Worm (Caenorhabditis elegans) whole organism, L2 larva: Measurements from ENCODE around the gene C01G6.9.
A peak's percentile ranks its signal among the peaks of the same experiment; 100 is the strongest.

ENCODE experiments used
- C34F6.9 ChIP-seq: fragments of 150-350 bp; optimal IDR thresholded peaks from 2 replicates; lab custom pipeline; 2014; ENCODE audit warnings: missing biosample characterization, missing genetic modification characterization
- F13H6.1 ChIP-seq: sonication (generic microtip); optimal IDR thresholded peaks from 2 replicates; lab custom pipeline; 2016; ENCODE audit warnings: missing genetic modification characterization, missing compliant biosample characterization
- R02D3.7 ChIP-seq: fragments of 150-350 bp; optimal IDR thresholded peaks from 2 replicates; lab custom pipeline; 2014; ENCODE audit warnings: missing biosample characterization, missing genetic modification characterization
- Y55F3AM.14 ChIP-seq: fragments of 200-800 bp; sonication (Bioruptor generic); optimal IDR thresholded peaks from 2 replicates; lab custom pipeline; 2018; ENCODE audit warnings: mild to moderate bottlenecking, missing genetic modification characterization, missing compliant biosample characterization
- ZK546.5 ChIP-seq: sonication (generic microtip); optimal IDR thresholded peaks from 2 replicates; lab custom pipeline; 2017; ENCODE audit warnings: missing biosample characterization, missing genetic modification characterization
- alr-1 ChIP-seq: fragments of 150-350 bp; optimal IDR thresholded peaks from 2 replicates; lab custom pipeline; 2014; ENCODE audit warnings: missing biosample characterization, missing genetic modification characterization
- aly-2 ChIP-seq: fragments of 150-350 bp; optimal IDR thresholded peaks from 2 replicates; lab custom pipeline; 2014; ENCODE audit warnings: missing biosample characterization, missing genetic modification characterization
- ama-1 ChIP-seq: fragments of 150-350 bp; optimal IDR thresholded peaks from 2 replicates; lab custom pipeline; 2018; ENCODE audit warnings: inconsistent platforms
- blmp-1 ChIP-seq: sonication (generic microtip); optimal IDR thresholded peaks from 2 replicates; lab custom pipeline; 2017; ENCODE audit warnings: missing genetic modification characterization, mild to moderate bottlenecking, missing compliant biosample characterization, antibody characterized with exemption, moderate library complexity; ENCODE audit not compliant: insufficient read depth
- ceh-16 ChIP-seq: fragments of 150-350 bp; optimal IDR thresholded peaks from 2 replicates; lab custom pipeline; 2014; ENCODE audit warnings: missing biosample characterization, missing genetic modification characterization
- ceh-82 ChIP-seq: fragments of 150-350 bp; optimal IDR thresholded peaks from 2 replicates; lab custom pipeline; 2014; ENCODE audit warnings: missing biosample characterization, missing genetic modification characterization
- crh-2 ChIP-seq: sonication (generic microtip); optimal IDR thresholded peaks from 2 replicates; lab custom pipeline; 2017; ENCODE audit warnings: missing biosample characterization, missing genetic modification characterization
- dmd-4 ChIP-seq: sonication (generic microtip); optimal IDR thresholded peaks from 2 replicates; lab custom pipeline; 2017; ENCODE audit warnings: missing biosample characterization, missing genetic modification characterization
- egl-27 ChIP-seq: sonication (generic microtip); optimal IDR thresholded peaks from 3 replicates; lab custom pipeline; 2017; ENCODE audit warnings: missing biosample characterization, missing genetic modification reagents, missing genetic modification characterization
- elt-1 ChIP-seq: fragments of 150-350 bp; optimal IDR thresholded peaks from 2 replicates; lab custom pipeline; 2014; ENCODE audit warnings: missing biosample characterization, missing genetic modification characterization
- elt-3 ChIP-seq: sonication (generic microtip); optimal IDR thresholded peaks from 2 replicates; lab custom pipeline; 2017; ENCODE audit warnings: missing biosample characterization, missing genetic modification characterization
- fos-1 ChIP-seq: fragments of 150-350 bp; optimal IDR thresholded peaks from 2 replicates; lab custom pipeline; 2014; ENCODE audit warnings: missing biosample characterization, missing genetic modification characterization
- gmeb-1 ChIP-seq: fragments of 150-350 bp; optimal IDR thresholded peaks from 2 replicates; lab custom pipeline; 2014; ENCODE audit warnings: missing biosample characterization, missing genetic modification characterization
- lin-11 ChIP-seq: fragments of 150-350 bp; sonication (generic microtip); optimal IDR thresholded peaks from 2 replicates; lab custom pipeline; 2014; ENCODE audit warnings: missing biosample characterization, missing genetic modification characterization, inconsistent platforms, mixed read lengths
- lin-13 ChIP-seq: fragments of 150-350 bp; optimal IDR thresholded peaks from 2 replicates; lab custom pipeline; 2014; ENCODE audit warnings: missing biosample characterization, missing genetic modification reagents, missing genetic modification characterization
- lin-39 ChIP-seq: fragments of 150-350 bp; optimal IDR thresholded peaks from 2 replicates; lab custom pipeline; 2014; ENCODE audit warnings: missing biosample characterization, missing genetic modification reagents, missing genetic modification characterization
- lsy-2 ChIP-seq, 2 experiments: fragments of 150-350 bp in 1 of 2; sonication (generic microtip) in 1 of 2; optimal IDR thresholded peaks; 2 replicates each; lab custom pipeline; 2014 to 2017; ENCODE audit warnings: missing biosample characterization in 2 of 2, missing genetic modification characterization in 2 of 2
- mab-5 ChIP-seq: fragments of 150-350 bp; optimal IDR thresholded peaks from 2 replicates; lab custom pipeline; 2014; ENCODE audit warnings: missing biosample characterization, missing genetic modification characterization
- mbf-1 ChIP-seq: sonication (generic microtip); optimal IDR thresholded peaks from 2 replicates; lab custom pipeline; 2017; ENCODE audit warnings: missing biosample characterization, missing genetic modification characterization
- mdl-1 ChIP-seq, 2 experiments: fragments of 150-350 bp in 1 of 2; sonication (generic microtip) in 1 of 2; optimal IDR thresholded peaks; 2 replicates each; lab custom pipeline; 2017; ENCODE audit warnings: missing biosample characterization in 2 of 2, missing genetic modification characterization in 2 of 2
- nhr-10 ChIP-seq: sonication (generic microtip); optimal IDR thresholded peaks from 2 replicates; lab custom pipeline; 2017; ENCODE audit warnings: missing biosample characterization, missing genetic modification characterization
- nhr-11 ChIP-seq: fragments of 150-350 bp; optimal IDR thresholded peaks from 2 replicates; lab custom pipeline; 2014; ENCODE audit warnings: missing biosample characterization, missing genetic modification characterization
- nhr-12 ChIP-seq: fragments of 150-350 bp; optimal IDR thresholded peaks from 2 replicates; lab custom pipeline; 2014; ENCODE audit warnings: missing biosample characterization, missing genetic modification characterization
- nhr-129 ChIP-seq: fragments of 150-350 bp; optimal IDR thresholded peaks from 2 replicates; lab custom pipeline; 2014; ENCODE audit warnings: missing biosample characterization, missing genetic modification characterization
- nhr-21 ChIP-seq: fragments of 150-350 bp; optimal IDR thresholded peaks from 2 replicates; lab custom pipeline; 2014; ENCODE audit warnings: missing biosample characterization, missing genetic modification characterization
- nhr-23 ChIP-seq: fragments of 150-350 bp; optimal IDR thresholded peaks from 2 replicates; lab custom pipeline; 2014; ENCODE audit warnings: missing biosample characterization, missing genetic modification reagents, missing genetic modification characterization
- nhr-237 ChIP-seq: fragments of 150-350 bp; optimal IDR thresholded peaks from 2 replicates; lab custom pipeline; 2014; ENCODE audit warnings: missing biosample characterization, missing genetic modification characterization
- nhr-25 ChIP-seq: fragments of 150-350 bp; sonication (generic microtip); optimal IDR thresholded peaks from 3 replicates; lab custom pipeline; 2014; ENCODE audit warnings: missing biosample characterization, missing genetic modification characterization
- nhr-6 ChIP-seq: fragments of 150-350 bp; optimal IDR thresholded peaks from 2 replicates; lab custom pipeline; 2014; ENCODE audit warnings: missing biosample characterization, missing genetic modification characterization
- nhr-77 ChIP-seq: fragments of 150-350 bp; optimal IDR thresholded peaks from 2 replicates; lab custom pipeline; 2014; ENCODE audit warnings: missing biosample characterization, missing genetic modification characterization
- peb-1 ChIP-seq: fragments of 150-350 bp; optimal IDR thresholded peaks from 2 replicates; lab custom pipeline; 2014; ENCODE audit warnings: missing biosample characterization, missing genetic modification characterization
- sem-4 ChIP-seq: fragments of 150-350 bp; optimal IDR thresholded peaks from 2 replicates; lab custom pipeline; 2014; ENCODE audit warnings: missing biosample characterization, missing genetic modification reagents, missing genetic modification characterization
- skn-1 ChIP-seq: sonication (generic microtip); optimal IDR thresholded peaks from 2 replicates; lab custom pipeline; 2017; ENCODE audit warnings: missing biosample characterization, missing genetic modification characterization
- sma-3 ChIP-seq: sonication (generic microtip); optimal IDR thresholded peaks from 2 replicates; lab custom pipeline; 2016; ENCODE audit warnings: missing genetic modification reagents, missing genetic modification characterization, missing compliant biosample characterization
- sma-9 ChIP-seq, 2 experiments: fragments of 150-350 bp in 1 of 2; sonication (generic microtip) in 1 of 2; optimal IDR thresholded peaks; 2 replicates each; lab custom pipeline; 2014 to 2016; ENCODE audit warnings: missing genetic modification characterization in 2 of 2, mild to moderate bottlenecking in 1 of 2, missing biosample characterization in 1 of 2, missing compliant biosample characterization in 1 of 2, missing genetic modification reagents in 1 of 2, moderate library complexity in 1 of 2
- snpc-4 ChIP-seq: fragments of 150-350 bp; optimal IDR thresholded peaks from 2 replicates; lab custom pipeline; 2014; ENCODE audit warnings: missing biosample characterization, missing genetic modification characterization
- unc-39 ChIP-seq: fragments of 150-350 bp; optimal IDR thresholded peaks from 2 replicates; lab custom pipeline; 2014; ENCODE audit warnings: missing biosample characterization, missing genetic modification characterization
- unc-55 ChIP-seq: fragments of 150-350 bp; sonication (generic microtip); optimal IDR thresholded peaks from 3 replicates; lab custom pipeline; 2014; ENCODE audit warnings: missing biosample characterization, missing genetic modification reagents, missing genetic modification characterization
- unc-62 ChIP-seq: fragments of 150-350 bp; optimal IDR thresholded peaks from 2 replicates; lab custom pipeline; 2014; ENCODE audit warnings: missing biosample characterization, missing genetic modification reagents, missing genetic modification characterization
- zag-1 ChIP-seq: fragments of 150-350 bp; optimal IDR thresholded peaks from 2 replicates; lab custom pipeline; 2014; ENCODE audit warnings: missing biosample characterization, missing genetic modification characterization
- ztf-1 ChIP-seq: fragments of 200-800 bp; sonication (Bioruptor generic); conservative IDR thresholded peaks from 2 replicates; pipeline ENCODE4 v1.3.6; 2022; ENCODE audit warnings: missing genetic modification characterization, missing compliant biosample characterization
- ztf-11 ChIP-seq: sonication (generic microtip); optimal IDR thresholded peaks from 2 replicates; lab custom pipeline; 2017; ENCODE audit warnings: missing biosample characterization, missing genetic modification characterization
- ztf-4 ChIP-seq: fragments of 150-350 bp; optimal IDR thresholded peaks from 2 replicates; lab custom pipeline; 2014; ENCODE audit warnings: missing biosample characterization, missing genetic modification characterization

C01G6.9 gene

DNA sequence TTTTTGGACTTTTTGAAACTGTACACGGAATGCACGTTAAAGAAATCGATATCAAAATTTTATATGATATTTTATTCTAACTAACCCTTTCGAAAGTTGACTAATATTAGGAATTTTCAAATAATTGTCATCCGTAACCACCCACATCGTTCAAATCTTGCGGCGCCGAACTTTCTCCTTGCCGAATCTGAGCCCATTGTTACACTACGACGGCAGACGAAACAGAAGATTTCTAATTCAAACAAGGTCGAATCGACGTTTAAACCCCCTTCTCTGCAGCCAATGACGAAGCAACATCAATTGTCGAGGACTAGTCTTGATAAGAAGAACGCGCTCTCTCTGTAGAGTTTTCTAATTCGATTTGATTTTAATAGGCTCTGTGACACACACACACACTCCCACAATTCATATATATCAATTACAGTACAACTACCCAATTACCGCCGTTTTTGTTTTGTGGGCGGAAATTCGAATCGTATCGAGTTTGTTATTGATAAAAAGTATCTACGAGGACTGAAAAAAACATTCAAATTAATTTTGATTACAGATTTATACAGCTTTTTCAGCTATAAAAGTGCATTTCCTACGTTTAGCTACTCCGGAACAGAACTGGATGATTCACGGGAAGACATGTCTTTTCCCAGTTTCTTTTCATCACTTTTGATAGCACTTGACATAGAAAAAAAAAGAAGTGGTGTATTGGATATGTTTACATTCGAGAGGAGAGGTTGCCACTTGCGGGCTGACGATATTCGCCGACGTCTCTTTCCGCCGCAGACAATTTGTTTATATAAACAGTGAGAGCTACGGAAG is 11.1 kb downstream of the C01G6.9 start (continued):
- TF ChIP-seq egl-27 (tag; lab: Kevin White, UChicago): no peak

DNA sequence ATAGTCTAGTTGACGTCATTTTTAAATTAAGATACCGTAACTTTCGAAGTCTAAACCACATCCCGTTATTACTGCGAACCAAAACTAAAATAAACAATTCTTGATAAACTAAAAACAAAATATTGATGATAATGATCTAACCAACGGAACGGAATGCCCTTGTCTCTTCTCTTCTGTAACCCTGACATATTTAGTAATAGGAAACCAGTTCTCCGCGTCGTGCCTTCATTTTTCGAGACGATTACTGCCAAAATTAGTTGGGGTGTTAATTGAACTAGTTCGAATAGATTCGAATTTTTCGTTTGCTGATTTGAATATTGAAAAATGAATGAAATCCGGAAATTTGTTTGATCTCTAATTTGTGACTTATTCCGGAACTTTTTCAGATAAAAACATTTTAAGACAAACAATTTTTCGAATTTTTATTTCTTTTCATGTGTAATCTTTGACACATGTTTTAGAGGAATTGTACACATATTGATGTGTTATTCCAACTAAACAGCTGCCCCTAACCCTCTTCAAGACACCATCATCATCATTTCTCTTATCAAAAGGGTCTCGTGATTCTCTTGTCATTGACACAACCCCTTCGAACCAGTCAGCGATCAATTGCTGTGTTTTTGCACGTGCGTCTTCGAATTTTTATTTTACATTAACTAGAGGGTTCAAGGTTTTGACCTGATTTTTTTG is 11.8 kb downstream of the C01G6.9 start:
- TF ChIP-seq blmp-1 (tag; lab: Kevin White, UChicago) (no peak), peb-1 (tag; lab: Kevin White, UChicago) (no peak), snpc-4 (tag; lab: Kevin White, UChicago) (no peak), lin-39 (tag; lab: Kevin White, UChicago) (no peak), egl-27 (tag; lab: Kevin White, UChicago) (peak; percentile 61), nhr-77 (tag; lab: Kevin White, UChicago) (no peak), ama-1 (no peak), Y55F3AM.14 (GFP tag; lab: Kevin White, UChicago) (peak; percentile 8), elt-3 (tag; lab: Kevin White, UChicago) (no peak), zag-1 (no peak), mbf-1 (tag; lab: Kevin White, UChicago) (no peak), mab-5 (tag; lab: Kevin White, UChicago) (no peak), crh-2 (peak; percentile 83), fos-1 (peak; percentile 90), nhr-21 (tag; lab: Kevin White, UChicago) (peak; percentile 76), nhr-11 (tag; lab: Kevin White, UChicago) (no peak), unc-55 (GFP tag; lab: Kevin White, UChicago) (no peak), unc-39 (tag; lab: Kevin White, UChicago) (no peak), lin-13 (peak; percentile 10), nhr-10 (tag; lab: Kevin White, UChicago) (no peak), nhr-129 (peak; percentile 94), elt-1 (tag; lab: Kevin White, UChicago) (no peak), nhr-12 (tag; lab: Kevin White, UChicago) (no peak), ZK546.5 (tag; lab: Kevin White, UChicago) (no peak), ztf-11 (tag; lab: Kevin White, UChicago) (no peak), ztf-1 (GFP tag; lab: Robert Waterston, UW) (no peak), nhr-237 (no peak), nhr-6 (tag; lab: Kevin White, UChicago) (peak; percentile 33), sma-9 (GFP tag; optimal IDR thresholded peaks at IDR 0.05; lab: Kevin White, UChicago) (peak; percentile 95), sma-9 (tag; optimal IDR thresholded peaks at IDR 0.05; lab: Kevin White, UChicago) (no peak), ztf-4 (no peak), gmeb-1 (tag; lab: Kevin White, UChicago) (peak; percentile 74), dmd-4 (tag; lab: Kevin White, UChicago) (no peak), C34F6.9 (tag; lab: Kevin White, UChicago) (peak; percentile 64), aly-2 (tag; lab: Kevin White, UChicago) (no peak), nhr-23 (tag; lab: Kevin White, UChicago) (no peak), lin-11 (no peak), nhr-25 (tag; lab: Kevin White, UChicago) (peak; percentile 32), unc-62 (no peak), ceh-82 (tag; lab: Kevin White, UChicago) (no peak), sem-4 (tag; lab: Kevin White, UChicago) (no peak), R02D3.7 (tag; lab: Kevin White, UChicago) (no peak), lsy-2 (tag; optimal IDR thresholded peaks at IDR 0.05; lab: Kevin White, UChicago) (peak in 1 of 2 experiments; percentile 80), alr-1 (no peak), F13H6.1 (tag; lab: Kevin White, UChicago) (peak; percentile 79), skn-1 (tag; lab: Kevin White, UChicago) (no peak), mdl-1 (tag; optimal IDR thresholded peaks at IDR 0.05; lab: Kevin White, UChicago) (peak; percentile 71 to 90), ceh-16 (tag; lab: Kevin White, UChicago) (peak; percentile 82), sma-3 (peak; percentile 62)
- TF ChIP-seq, all 48 proteins: peak for 17
